Fruit fly (Drosophila melanogaster) whole organism, embryonic: ENCODE data around the gene CG18598.

ENCODE experiments used
- Antp ChIP-seq: fragments of 200-800 bp; sonication (Bioruptor generic); optimal IDR thresholded peaks from 3 replicates; lab custom pipeline; 2016; ENCODE audit warnings: missing biosample characterization, missing genetic modification characterization
- Bgb ChIP-seq: fragments of 200-800 bp; sonication (Bioruptor generic); IDR thresholded peaks from 2 replicates; pipeline ENCODE4 v1.3.6; 2022; ENCODE audit warnings: missing biosample characterization, missing genetic modification characterization; ENCODE audit not compliant: partially characterized antibody
- CG10147 ChIP-seq: fragments of 200-800 bp; sonication (Bioruptor generic); optimal IDR thresholded peaks from 2 replicates; lab custom pipeline; 2019; ENCODE audit warnings: missing biosample characterization, mild to moderate bottlenecking, missing genetic modification characterization, moderate library complexity
- CG10209 ChIP-seq: fragments of 200-800 bp; sonication (Bioruptor generic); optimal IDR thresholded peaks from 3 replicates; lab custom pipeline; 2017; ENCODE audit warnings: missing biosample characterization, mild to moderate bottlenecking, missing genetic modification characterization, missing genetic modification reagents
- CG10462 ChIP-seq: fragments of 200-800 bp; sonication (Bioruptor generic); optimal IDR thresholded peaks from 2 replicates; lab custom pipeline; 2016; ENCODE audit warnings: missing biosample characterization, missing genetic modification characterization
- CG12155 ChIP-seq: fragments of 200-800 bp; sonication (Bioruptor generic); optimal IDR thresholded peaks from 3 replicates; lab custom pipeline; 2016; ENCODE audit warnings: missing biosample characterization, missing genetic modification characterization
- CG15479 ChIP-seq: fragments of 200-800 bp; sonication (Bioruptor generic); optimal IDR thresholded peaks from 3 replicates; lab custom pipeline; 2019; ENCODE audit warnings: missing biosample characterization, mild to moderate bottlenecking, missing genetic modification characterization, moderate library complexity
- CG1603 ChIP-seq: fragments of 200-800 bp; sonication (Bioruptor generic); optimal IDR thresholded peaks from 2 replicates; lab custom pipeline; 2019; ENCODE audit warnings: missing biosample characterization, mild to moderate bottlenecking, missing genetic modification characterization, moderate library complexity
- CG17361 ChIP-seq: fragments of 200-800 bp; sonication (Bioruptor generic); IDR thresholded peaks from 3 replicates; pipeline ENCODE4 v1.3.6; 2022; ENCODE audit warnings: missing biosample characterization, missing genetic modification characterization
- CG17612 ChIP-seq: fragments of 200-800 bp; sonication (Bioruptor generic); IDR thresholded peaks from 2 replicates; pipeline ENCODE4 v1.3.6; 2022; ENCODE audit warnings: missing biosample characterization, missing genetic modification characterization
- CG18619 ChIP-seq: fragments of 200-800 bp; sonication (Bioruptor generic); optimal IDR thresholded peaks from 3 replicates; lab custom pipeline; 2017; ENCODE audit warnings: missing biosample characterization, mild to moderate bottlenecking, missing genetic modification characterization
- CG3726 ChIP-seq: fragments of 200-800 bp; sonication (Bioruptor generic); IDR thresholded peaks from 3 replicates; pipeline ENCODE4, ENCODE4 v1.3.6; 2022; ENCODE audit warnings: missing biosample characterization, missing genetic modification characterization
- CG8089 ChIP-seq: fragments of 200-800 bp; sonication (Bioruptor generic); optimal IDR thresholded peaks from 3 replicates; lab custom pipeline; 2016; ENCODE audit warnings: missing biosample characterization, missing genetic modification characterization
- CG9437 ChIP-seq: fragments of 200-800 bp; sonication (Bioruptor generic); optimal IDR thresholded peaks from 2 replicates; lab custom pipeline; 2018; ENCODE audit warnings: missing biosample characterization, mild to moderate bottlenecking, missing genetic modification characterization
- Dref ChIP-seq: fragments of 200-800 bp; sonication (Bioruptor generic); IDR thresholded peaks from 2 replicates; pipeline ENCODE4 v1.3.6; 2022; ENCODE audit warnings: missing biosample characterization, missing genetic modification characterization
- Drgx ChIP-seq: fragments of 200-800 bp; sonication (Bioruptor generic); IDR thresholded peaks from 2 replicates; pipeline ENCODE4 v1.3.6; 2022; ENCODE audit warnings: missing biosample characterization, missing genetic modification characterization
- Fer2 ChIP-seq: fragments of 200-800 bp; sonication (Bioruptor generic); optimal IDR thresholded peaks from 2 replicates; lab custom pipeline; 2018; ENCODE audit warnings: missing biosample characterization, mild to moderate bottlenecking, missing genetic modification characterization, moderate library complexity
- H2.0 ChIP-seq: fragments of 200-800 bp; sonication (Bioruptor generic); IDR thresholded peaks from 2 replicates; pipeline ENCODE4 v1.3.6; 2022; ENCODE audit warnings: missing biosample characterization, missing genetic modification characterization
- Hand ChIP-seq: fragments of 200-800 bp; sonication (Bioruptor generic); optimal IDR thresholded peaks from 2 replicates; lab custom pipeline; 2017; ENCODE audit warnings: mild to moderate bottlenecking, missing biosample characterization, missing genetic modification reagents, missing genetic modification characterization
- HmgZ ChIP-seq: fragments of 200-800 bp; sonication (Bioruptor generic); optimal IDR thresholded peaks from 2 replicates; lab custom pipeline; 2018; ENCODE audit warnings: missing biosample characterization, mild to moderate bottlenecking, missing genetic modification characterization
- Hr39 ChIP-seq: fragments of >200 bp; optimal IDR thresholded peaks from 2 replicates; lab custom pipeline; 2017
- Hr51 ChIP-seq, 2 experiments: fragments of 200-800 bp; sonication (Bioruptor generic); optimal IDR thresholded peaks; 2 replicates in 1 of 2; 3 replicates in 1 of 2; lab custom pipeline; 2016 to 2018; ENCODE audit warnings: missing biosample characterization in 2 of 2, missing genetic modification characterization in 2 of 2, mild to moderate bottlenecking in 1 of 2, moderate library complexity in 1 of 2
- MBD-R2 ChIP-seq: fragments of 200-800 bp; sonication (Bioruptor generic); IDR thresholded peaks from 2 replicates; pipeline ENCODE4 v1.3.6; 2022; ENCODE audit warnings: missing biosample characterization, missing genetic modification characterization
- Optix ChIP-seq: fragments of 200-800 bp; sonication (Bioruptor generic); IDR thresholded peaks from 3 replicates; pipeline ENCODE4 v1.3.6; 2022; ENCODE audit warnings: missing biosample characterization, missing genetic modification characterization
- Poxn ChIP-seq: fragments of 200-800 bp; sonication (Bioruptor generic); IDR thresholded peaks from 2 replicates; pipeline ENCODE4 v1.3.6; 2022; ENCODE audit warnings: missing biosample characterization, missing genetic modification characterization
- Sox100B ChIP-seq: fragments of 200-800 bp; sonication (Bioruptor generic); optimal IDR thresholded peaks from 3 replicates; lab custom pipeline; 2018; ENCODE audit warnings: missing biosample characterization, mild to moderate bottlenecking, missing genetic modification characterization
- Tbp ChIP-seq: fragments of >200 bp; optimal IDR thresholded peaks from 2 replicates; lab custom pipeline; 2018; ENCODE audit warnings: missing biosample characterization, missing genetic modification characterization
- Trl ChIP-seq, 3 experiments: fragments of >200 bp in 2 of 3; fragments of 200-800 bp in 1 of 3; sonication (Bioruptor generic) in 1 of 3; optimal IDR thresholded peaks; 2 replicates in 1 of 3; 3 replicates in 2 of 3; lab custom pipeline; 2016 to 2017; ENCODE audit warnings: missing biosample characterization in 1 of 3, missing genetic modification characterization in 1 of 3
- Vsx1 ChIP-seq: fragments of 200-800 bp; sonication (Bioruptor generic); optimal IDR thresholded peaks from 2 replicates; lab custom pipeline; 2017; ENCODE audit warnings: missing biosample characterization, mild to moderate bottlenecking, missing genetic modification characterization, missing genetic modification reagents
- az2 ChIP-seq: fragments of 200-800 bp; sonication (Bioruptor generic); optimal IDR thresholded peaks from 3 replicates; lab custom pipeline; 2016; ENCODE audit warnings: missing biosample characterization, missing genetic modification characterization
- chm ChIP-seq: fragments of 200-800 bp; sonication (Bioruptor generic); IDR thresholded peaks from 2 replicates; pipeline ENCODE4 v1.3.6; 2022; ENCODE audit warnings: missing biosample characterization, missing genetic modification characterization
- gsb ChIP-seq: fragments of 200-800 bp; sonication (Bioruptor generic); IDR thresholded peaks from 2 replicates; pipeline ENCODE4 v1.3.6; 2022; ENCODE audit warnings: missing biosample characterization, missing genetic modification characterization
- hth ChIP-seq: fragments of >200 bp; optimal IDR thresholded peaks from 2 replicates; lab custom pipeline; 2017; ENCODE audit warnings: inconsistent platforms
- ken ChIP-seq: fragments of 200-800 bp; sonication (Bioruptor generic); IDR thresholded peaks from 3 replicates; pipeline ENCODE4 v1.3.6; 2022; ENCODE audit warnings: missing biosample characterization, missing genetic modification characterization
- luna ChIP-seq: fragments of 200-800 bp; sonication (Bioruptor generic); optimal IDR thresholded peaks from 2 replicates; lab custom pipeline; 2016; ENCODE audit warnings: missing biosample characterization, missing genetic modification characterization
- nerfin-1 ChIP-seq: fragments of 200-800 bp; sonication (Bioruptor generic); optimal IDR thresholded peaks from 3 replicates; lab custom pipeline; 2019; ENCODE audit warnings: missing biosample characterization, mild to moderate bottlenecking, missing genetic modification characterization, moderate library complexity
- nerfin-2 ChIP-seq: fragments of 200-800 bp; sonication (Bioruptor generic); IDR thresholded peaks from 2 replicates; pipeline ENCODE4 v1.3.6; 2022; ENCODE audit warnings: missing biosample characterization, missing genetic modification characterization; ENCODE audit not compliant: partially characterized antibody
- odd ChIP-seq: fragments of 200-800 bp; sonication (Bioruptor generic); optimal IDR thresholded peaks from 2 replicates; lab custom pipeline; 2017; ENCODE audit warnings: missing biosample characterization, mild to moderate bottlenecking, missing genetic modification characterization
- sc ChIP-seq, 3 experiments: fragments of >200 bp in 2 of 3; fragments of 200-800 bp in 1 of 3; sonication (Bioruptor generic) in 1 of 3; optimal IDR thresholded peaks; 2 replicates in 2 of 3; 3 replicates in 1 of 3; lab custom pipeline; 2017; ENCODE audit warnings: mild to moderate bottlenecking in 1 of 3, missing biosample characterization in 1 of 3, missing genetic modification characterization in 1 of 3, missing genetic modification reagents in 1 of 3
- scrt ChIP-seq: fragments of 200-800 bp; sonication (Bioruptor generic); optimal IDR thresholded peaks from 2 replicates; lab custom pipeline; 2018; ENCODE audit warnings: missing biosample characterization, mild to moderate bottlenecking, missing genetic modification characterization, moderate library complexity
- seq ChIP-seq: fragments of 200-800 bp; sonication (Bioruptor generic); IDR thresholded peaks from 2 replicates; pipeline ENCODE4 v1.3.6; 2022; ENCODE audit warnings: missing biosample characterization, missing genetic modification characterization
- slou ChIP-seq: fragments of 200-800 bp; sonication (Bioruptor generic); optimal IDR thresholded peaks from 3 replicates; lab custom pipeline; 2016; ENCODE audit warnings: missing biosample characterization, missing genetic modification characterization
- sna ChIP-seq: fragments of 200-800 bp; sonication (Bioruptor generic); IDR thresholded peaks from 2 replicates; pipeline ENCODE4 v1.3.6; 2022; ENCODE audit warnings: missing biosample characterization, missing genetic modification characterization; ENCODE audit not compliant: partially characterized antibody
- sob ChIP-seq: fragments of 200-800 bp; sonication (Bioruptor generic); IDR thresholded peaks from 2 replicates; pipeline ENCODE4 v1.3.6; 2022; ENCODE audit warnings: missing biosample characterization, missing genetic modification characterization
- stc ChIP-seq: fragments of 200-800 bp; sonication (Bioruptor generic); IDR thresholded peaks from 2 replicates; pipeline ENCODE4 v1.3.6; 2022; ENCODE audit warnings: missing biosample characterization, missing genetic modification characterization
- tap ChIP-seq: fragments of 200-800 bp; optimal IDR thresholded peaks from 3 replicates; lab custom pipeline; 2019; ENCODE audit warnings: missing biosample characterization, mild to moderate bottlenecking, missing genetic modification characterization, moderate library complexity
- tna ChIP-seq: fragments of 200-800 bp; sonication (Bioruptor generic); IDR thresholded peaks from 2 replicates; pipeline ENCODE4 v1.3.6; 2022; ENCODE audit warnings: missing biosample characterization, missing genetic modification characterization; ENCODE audit not compliant: partially characterized antibody
- usp ChIP-seq: fragments of >200 bp; optimal IDR thresholded peaks from 2 replicates; lab custom pipeline; 2017; ENCODE audit warnings: missing biosample characterization, missing genetic modification characterization
- zf30C ChIP-seq: fragments of 200-800 bp; sonication (Bioruptor generic); optimal IDR thresholded peaks from 3 replicates; lab custom pipeline; 2018; ENCODE audit warnings: missing biosample characterization, mild to moderate bottlenecking, missing genetic modification characterization
- zfh1 ChIP-seq: fragments of 200-800 bp; sonication (Bioruptor generic); IDR thresholded peaks from 3 replicates; pipeline ENCODE4 v1.3.6; 2022; ENCODE audit warnings: missing biosample characterization, missing genetic modification characterization

CG18598 gene

DNA sequence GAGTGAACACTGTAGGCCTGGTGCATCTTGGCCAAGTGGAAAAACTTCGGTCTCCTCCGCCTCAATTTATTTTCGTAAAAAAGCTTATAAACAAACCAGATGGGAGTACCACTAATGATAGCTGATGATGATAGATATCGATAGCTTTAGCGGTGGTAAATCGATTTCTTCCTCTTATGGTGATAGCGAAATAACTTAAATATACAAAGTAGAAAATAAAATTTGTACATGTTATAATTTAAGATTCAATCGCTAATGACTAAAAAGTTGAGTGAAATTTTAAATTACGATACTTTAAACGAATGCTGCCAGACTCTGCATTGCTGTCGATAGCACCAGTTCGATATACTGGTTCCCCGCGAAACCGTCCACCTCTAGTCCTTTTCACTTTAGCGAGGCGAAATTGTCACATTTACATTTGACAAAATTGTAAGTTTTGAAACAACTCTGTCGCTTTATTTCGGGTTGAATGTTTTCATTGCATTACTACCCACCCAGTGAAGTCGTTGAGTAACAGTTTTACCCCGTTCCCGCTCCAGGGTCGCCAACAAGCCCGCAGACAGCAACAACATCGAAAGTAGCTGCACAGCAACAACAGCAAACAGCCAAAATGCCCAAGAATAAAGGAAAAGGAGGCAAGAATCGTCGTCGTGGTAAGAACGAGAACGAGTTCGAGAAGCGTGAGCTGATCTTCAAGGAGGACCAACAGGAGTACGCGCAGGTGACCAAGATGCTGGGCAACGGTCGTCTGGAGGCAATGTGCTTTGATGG lies 23.6 kb downstream of the CG18598 start, which contains the start of the genes Vps39 and eIF1A (continued):
- TF ChIP-seq stc (GFP tag; lab: Robert Waterston, UW) (no peak), Fer2 (tag; lab: Kevin White, UChicago) (no peak), chm (no peak), CG17612 (no peak), CG8089 (GFP tag; lab: Kevin White, UChicago) (no peak), Hand (peak; percentile 14), CG1603 (no peak), tap (no peak), Antp (peak; percentile 4), CG10462 (no peak), zfh1 (GFP tag; lab: Robert Waterston, UW) (no peak), Optix (no peak), odd (GFP tag; lab: Kevin White, UChicago) (no peak), ken (no peak), H2.0 (GFP tag; lab: Robert Waterston, UW) (no peak), Dref (GFP tag; lab: Robert Waterston, UW) (peak; percentile 83), scrt (GFP tag; lab: Kevin White, UChicago) (no peak), sna (GFP tag; lab: Robert Waterston, UW) (peak; percentile 94), tna (peak; percentile 83), hth (lab: Kevin White, UChicago) (no peak), gsb (no peak)

DNA sequence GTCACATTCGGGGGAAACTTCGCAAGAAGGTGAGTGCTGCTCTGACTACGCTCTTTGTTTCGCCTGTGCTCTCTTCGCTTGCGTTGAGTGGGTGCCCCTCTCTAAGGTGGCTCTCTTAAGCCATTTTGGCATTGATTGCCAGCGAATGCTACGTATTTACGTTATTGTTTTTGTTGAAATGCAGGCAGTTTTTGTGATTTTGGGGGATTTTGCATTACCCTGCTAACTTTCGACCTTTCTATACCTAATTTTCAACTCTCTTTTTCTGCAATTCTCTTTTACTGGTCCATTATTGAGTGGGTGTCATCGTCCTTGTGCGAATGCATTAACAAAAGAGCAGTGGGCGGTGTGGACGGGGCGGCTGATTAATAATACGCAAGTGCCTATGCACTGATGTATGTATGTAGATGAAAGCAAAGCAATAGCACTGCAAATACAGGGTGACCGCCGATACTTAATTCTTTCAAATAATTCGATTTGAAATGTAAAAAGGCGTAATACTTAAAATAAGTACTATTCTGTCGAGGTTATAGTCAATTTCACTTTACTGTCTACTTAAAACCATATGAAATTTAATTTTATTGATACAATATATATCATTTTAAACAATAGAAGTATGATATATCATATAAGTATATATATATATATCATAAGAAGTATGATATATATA lies 24.3 kb downstream of the CG18598 start:
- TF ChIP-seq Drgx (GFP tag; lab: Robert Waterston, UW) (peak; percentile 13; the same call in 1 of the 2 replicates), seq (GFP tag; lab: Robert Waterston, UW) (no peak), Tbp (GFP tag; lab: Kevin White, UChicago) (no peak), nerfin-2 (GFP tag; lab: Robert Waterston, UW) (no peak), CG18619 (GFP tag; lab: Kevin White, UChicago) (no peak), luna (GFP tag; lab: Kevin White, UChicago) (no peak), HmgZ (tag; lab: Kevin White, UChicago) (no peak), CG12155 (GFP tag; lab: Kevin White, UChicago) (no peak), slou (no peak), Trl (optimal IDR thresholded peaks at IDR 0.05; lab: Kevin White, UChicago) (peak; percentile 94 to 98), Trl (GFP tag; optimal IDR thresholded peaks at IDR 0.05; lab: Kevin White, UChicago) (no peak), CG15479 (GFP tag; lab: Kevin White, UChicago) (no peak), Bgb (no peak), CG10209 (GFP tag; lab: Kevin White, UChicago) (no peak), CG17361 (GFP tag; lab: Robert Waterston, UW) (no peak), sob (GFP tag; lab: Robert Waterston, UW) (no peak), zf30C (GFP tag; lab: Kevin White, UChicago) (no peak), CG10147 (GFP tag; lab: Kevin White, UChicago) (no peak), CG9437 (GFP tag; lab: Kevin White, UChicago) (peak; percentile 81), MBD-R2 (GFP tag; lab: Robert Waterston, UW) (no peak), Vsx1 (no peak), Poxn (GFP tag; lab: Robert Waterston, UW) (no peak), az2 (GFP tag; lab: Kevin White, UChicago) (no peak), usp (no peak), CG3726 (GFP tag; lab: Robert Waterston, UW) (no peak), nerfin-1 (tag; lab: Kevin White, UChicago) (no peak), Sox100B (GFP tag; lab: Kevin White, UChicago) (no peak), Hr39 (lab: Kevin White, UChicago) (no peak), sc (optimal IDR thresholded peaks at IDR 0.05; lab: Kevin White, UChicago) (no peak), sc (GFP tag; optimal IDR thresholded peaks at IDR 0.05; lab: Kevin White, UChicago) (no peak), Hr51 (GFP tag; optimal IDR thresholded peaks at IDR 0.05; lab: Kevin White, UChicago) (peak in 1 of 2 experiments; percentile 0)
